Fruit fly (Drosophila melanogaster) whole organism, wandering third instar larva: ENCODE data around the gene CG34307.
A peak's percentile ranks its signal among the peaks of the same experiment; 100 is the strongest.

Experiments used
- Abd-B ChIP-seq: fragments of >200 bp; optimal IDR thresholded peaks from 2 replicates; lab custom pipeline; 2017; ENCODE audit warnings: missing biosample characterization, missing genetic modification characterization
- CG32264 ChIP-seq: fragments of 200-800 bp; sonication (Bioruptor generic); optimal IDR thresholded peaks from 2 replicates; lab custom pipeline; 2016; ENCODE audit warnings: missing biosample characterization, missing genetic modification characterization
- CrebA ChIP-seq: fragments of 200-800 bp; sonication (Bioruptor generic); optimal IDR thresholded peaks from 2 replicates; lab custom pipeline; 2016; ENCODE audit warnings: missing biosample characterization, mild to moderate bottlenecking, missing genetic modification characterization, borderline replicate concordance
- Dfd ChIP-seq: fragments of >200 bp; optimal IDR thresholded peaks from 2 replicates; lab custom pipeline; 2017; ENCODE audit warnings: missing biosample characterization, missing genetic modification characterization
- Dif ChIP-seq: fragments of 200-275, 200-300 bp; sonication (Bioruptor generic); optimal IDR thresholded peaks from 2 replicates; lab custom pipeline; 2018; ENCODE audit warnings: missing biosample characterization, missing genetic modification characterization; ENCODE audit not compliant: partially characterized antibody
- GATAd ChIP-seq: sonication (Bioruptor generic); optimal IDR thresholded peaks from 2 replicates; lab custom pipeline; 2016; ENCODE audit warnings: missing biosample characterization, missing genetic modification characterization
- HLH106 ChIP-seq: fragments of 200-800 bp; optimal IDR thresholded peaks from 3 replicates; lab custom pipeline; 2019; ENCODE audit warnings: missing biosample characterization, mild to moderate bottlenecking, missing genetic modification characterization, moderate library complexity
- Hnf4 ChIP-seq: fragments of 200-800 bp; sonication (Bioruptor generic); optimal IDR thresholded peaks from 2 replicates; lab custom pipeline; 2016; ENCODE audit warnings: missing biosample characterization, mild to moderate bottlenecking, missing genetic modification characterization
- Hr78 ChIP-seq: fragments of >200 bp; optimal IDR thresholded peaks from 2 replicates; lab custom pipeline; 2017; ENCODE audit warnings: missing biosample characterization, missing genetic modification characterization
- Hr83 ChIP-seq: fragments of 200-300 bp; sonication (Bioruptor generic); optimal IDR thresholded peaks from 2 replicates; lab custom pipeline; 2016; ENCODE audit warnings: missing biosample characterization, mild to moderate bottlenecking, missing genetic modification characterization, moderate library complexity; ENCODE audit not compliant: poor library complexity, severe bottlenecking
- Jra ChIP-seq: sonication (Bioruptor generic); optimal IDR thresholded peaks from 2 replicates; lab custom pipeline; 2016; ENCODE audit warnings: missing biosample characterization, missing genetic modification characterization
- Mio ChIP-seq: sonication (Bioruptor generic); optimal IDR thresholded peaks from 2 replicates; lab custom pipeline; 2016; ENCODE audit warnings: missing biosample characterization, missing genetic modification characterization
- Myc ChIP-seq: fragments of >200 bp; optimal IDR thresholded peaks from 2 replicates; lab custom pipeline; 2017
- N ChIP-seq: fragments of >200 bp; optimal IDR thresholded peaks from 2 replicates; lab custom pipeline; 2018; ENCODE audit warnings: missing biosample characterization, missing external identifiers, missing genetic modification characterization
- OdsH ChIP-seq: fragments of 200-800 bp; sonication (Bioruptor generic); optimal IDR thresholded peaks from 2 replicates; lab custom pipeline; 2016; ENCODE audit warnings: missing biosample characterization, mild to moderate bottlenecking, missing genetic modification characterization
- Rel ChIP-seq, 2 experiments: fragments of 200-800 bp; sonication (Bioruptor generic) in 1 of 2; optimal IDR thresholded peaks; 2 replicates in 1 of 2; 3 replicates in 1 of 2; lab custom pipeline; 2016 to 2019; ENCODE audit warnings: mild to moderate bottlenecking in 2 of 2, missing biosample characterization in 2 of 2, missing genetic modification characterization in 2 of 2, moderate library complexity in 1 of 2
- Sp1 ChIP-seq: fragments of 200-800 bp; sonication (Bioruptor generic); optimal IDR thresholded peaks from 3 replicates; lab custom pipeline; 2019; ENCODE audit warnings: missing biosample characterization, mild to moderate bottlenecking, missing genetic modification characterization, moderate library complexity
- Vsx2 ChIP-seq: fragments of 200-300, 225-300 bp; sonication (Bioruptor generic); optimal IDR thresholded peaks from 2 replicates; lab custom pipeline; 2018; ENCODE audit warnings: missing biosample characterization, missing genetic modification characterization; ENCODE audit not compliant: partially characterized antibody
- br ChIP-seq: fragments of 200-800 bp; sonication (Bioruptor generic); optimal IDR thresholded peaks from 2 replicates; lab custom pipeline; 2016; ENCODE audit warnings: missing biosample characterization, missing genetic modification characterization
- brk ChIP-seq: fragments of 200-800 bp; sonication (Bioruptor generic); optimal IDR thresholded peaks from 2 replicates; lab custom pipeline; 2016; ENCODE audit warnings: missing biosample characterization, mild to moderate bottlenecking, missing genetic modification characterization
- dl ChIP-seq, 2 experiments: fragments of 175-275, 200-275 bp in 1 of 2; fragments of 200-275 bp in 1 of 2; sonication (Bioruptor generic); optimal IDR thresholded peaks; lab custom pipeline; 2018; ENCODE audit warnings: mild to moderate bottlenecking in 2 of 2, missing biosample characterization in 2 of 2, missing genetic modification characterization in 2 of 2, moderate library complexity in 2 of 2; ENCODE audit not compliant: partially characterized antibody in 2 of 2, insufficient read depth in 1 of 2
- dmrt93B ChIP-seq: fragments of 200-800 bp; sonication (Bioruptor generic); optimal IDR thresholded peaks from 2 replicates; lab custom pipeline; 2018; ENCODE audit warnings: missing biosample characterization, mild to moderate bottlenecking, missing genetic modification characterization
- dsf ChIP-seq: sonication (Bioruptor generic); optimal IDR thresholded peaks from 2 replicates; lab custom pipeline; 2016; ENCODE audit warnings: missing biosample characterization, missing genetic modification characterization, borderline replicate concordance
- ey ChIP-seq: fragments of 200-800 bp; sonication (Bioruptor generic); optimal IDR thresholded peaks from 2 replicates; lab custom pipeline; 2016; ENCODE audit warnings: missing biosample characterization, missing genetic modification characterization
- foxo ChIP-seq, 2 experiments: fragments of 200-800 bp; sonication (Bioruptor generic); optimal IDR thresholded peaks; 2 replicates in 1 of 2; 3 replicates in 1 of 2; lab custom pipeline; 2016 to 2017; ENCODE audit warnings: missing biosample characterization in 2 of 2, missing genetic modification characterization in 2 of 2
- fru ChIP-seq: fragments of 200-800 bp; sonication (Bioruptor generic); optimal IDR thresholded peaks from 3 replicates; lab custom pipeline; 2016; ENCODE audit warnings: missing biosample characterization, mild to moderate bottlenecking, missing genetic modification characterization
- h ChIP-seq: fragments of 200-800 bp; sonication (Bioruptor generic); optimal IDR thresholded peaks from 3 replicates; lab custom pipeline; 2016; ENCODE audit warnings: missing biosample characterization, mild to moderate bottlenecking, missing genetic modification characterization
- jim ChIP-seq: fragments of 175-275, 200-325 bp; sonication (Bioruptor generic); optimal IDR thresholded peaks from 2 replicates; lab custom pipeline; 2016; ENCODE audit warnings: missing biosample characterization, mild to moderate bottlenecking, missing genetic modification characterization
- lola ChIP-seq: fragments of >200 bp; optimal IDR thresholded peaks from 2 replicates; lab custom pipeline; 2017; ENCODE audit warnings: missing biosample characterization, missing genetic modification characterization
- pan ChIP-seq: fragments of >200 bp; optimal IDR thresholded peaks from 2 replicates; lab custom pipeline; 2017
- psq ChIP-seq: fragments of 200-800 bp; sonication (Bioruptor generic); optimal IDR thresholded peaks from 3 replicates; lab custom pipeline; 2017; ENCODE audit warnings: missing biosample characterization, mild to moderate bottlenecking, missing genetic modification characterization, moderate library complexity
- rgr ChIP-seq: fragments of 200-800 bp; sonication (Bioruptor generic); optimal IDR thresholded peaks from 3 replicates; lab custom pipeline; 2016; ENCODE audit warnings: missing biosample characterization, mild to moderate bottlenecking, missing genetic modification characterization
- sage ChIP-seq: fragments of 200-800 bp; sonication (Bioruptor generic); optimal IDR thresholded peaks from 2 replicates; lab custom pipeline; 2016; ENCODE audit warnings: missing biosample characterization, mild to moderate bottlenecking, missing genetic modification characterization
- sv ChIP-seq: fragments of 200-800 bp; sonication (Bioruptor generic); optimal IDR thresholded peaks from 3 replicates; lab custom pipeline; 2016; ENCODE audit warnings: missing biosample characterization, missing genetic modification characterization
- tai ChIP-seq: sonication (Bioruptor generic); optimal IDR thresholded peaks from 2 replicates; lab custom pipeline; 2016; ENCODE audit warnings: missing biosample characterization, missing genetic modification characterization
- usp ChIP-seq: fragments of >200 bp; optimal IDR thresholded peaks from 2 replicates; lab custom pipeline; 2017; ENCODE audit warnings: missing biosample characterization, missing genetic modification characterization
- woc ChIP-seq: sonication (Bioruptor generic); optimal IDR thresholded peaks from 2 replicates; lab custom pipeline; 2016; ENCODE audit warnings: missing biosample characterization, mild to moderate bottlenecking, missing genetic modification characterization

CG34307 gene

DNA sequence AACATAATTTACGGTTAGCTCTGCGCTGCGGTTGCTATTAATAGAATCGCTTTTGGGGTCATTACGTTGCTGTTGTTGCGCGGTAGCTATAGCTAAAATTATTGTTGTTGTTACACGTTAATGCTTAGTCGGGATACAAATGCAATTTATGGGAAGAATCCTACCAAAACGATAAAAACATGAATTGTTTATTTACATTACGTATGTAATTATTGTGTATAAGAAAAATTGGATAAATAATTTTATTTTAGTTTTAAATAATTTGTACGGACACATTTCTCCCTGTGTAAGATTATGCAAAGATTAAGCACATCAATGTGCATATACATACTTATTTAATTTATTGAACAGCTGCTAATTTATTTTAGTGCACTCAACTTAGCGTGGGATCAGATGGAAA lies 45.4 kb upstream of the CG34307 start:
- TF ChIP-seq tai (no peak), Myc (lab: Kevin White, UChicago) (no peak), Dfd (GFP tag; lab: Kevin White, UChicago) (no peak), Abd-B (GFP tag; lab: Kevin White, UChicago) (no peak), brk (no peak), dmrt93B (no peak), OdsH (GFP tag; lab: Kevin White, UChicago) (no peak), jim (GFP tag; lab: Kevin White, UChicago) (no peak), dsf (no peak), Sp1 (GFP tag; lab: Kevin White, UChicago) (no peak), GATAd (GFP tag; lab: Kevin White, UChicago) (no peak), foxo (GFP tag; optimal IDR thresholded peaks at IDR 0.05; lab: Kevin White, UChicago) (no peak), Hr78 (GFP tag; lab: Kevin White, UChicago) (no peak), Dif (GFP tag; lab: Kevin White, UChicago) (no peak), Rel (GFP tag; optimal IDR thresholded peaks at IDR 0.05; lab: Kevin White, UChicago) (no peak), Rel (tag; optimal IDR thresholded peaks at IDR 0.05; lab: Kevin White, UChicago) (no peak), fru (GFP tag; lab: Kevin White, UChicago) (no peak)

DNA sequence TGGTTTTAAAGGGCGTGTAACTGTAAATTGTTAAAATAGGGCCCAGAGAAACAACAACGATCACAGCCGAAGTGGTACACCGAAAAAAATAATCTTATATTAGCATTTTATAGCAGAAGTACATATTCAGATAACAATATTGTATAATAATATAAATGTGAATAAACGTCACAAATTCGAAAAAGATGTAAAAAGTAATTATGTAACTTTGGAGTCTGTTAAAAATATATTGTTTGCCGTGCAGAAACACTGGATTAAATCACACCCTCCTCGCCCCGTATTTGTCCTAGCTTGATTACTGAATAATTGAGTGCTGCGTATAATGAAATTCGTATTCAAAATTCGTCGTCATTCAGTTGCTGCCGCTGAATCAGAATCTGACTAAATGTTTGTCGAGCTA lies 42.2 kb upstream of the CG34307 start:
- TF ChIP-seq rgr (GFP tag; lab: Kevin White, UChicago) (peak; percentile 1), Jra (GFP tag; lab: Kevin White, UChicago) (no peak)

DNA sequence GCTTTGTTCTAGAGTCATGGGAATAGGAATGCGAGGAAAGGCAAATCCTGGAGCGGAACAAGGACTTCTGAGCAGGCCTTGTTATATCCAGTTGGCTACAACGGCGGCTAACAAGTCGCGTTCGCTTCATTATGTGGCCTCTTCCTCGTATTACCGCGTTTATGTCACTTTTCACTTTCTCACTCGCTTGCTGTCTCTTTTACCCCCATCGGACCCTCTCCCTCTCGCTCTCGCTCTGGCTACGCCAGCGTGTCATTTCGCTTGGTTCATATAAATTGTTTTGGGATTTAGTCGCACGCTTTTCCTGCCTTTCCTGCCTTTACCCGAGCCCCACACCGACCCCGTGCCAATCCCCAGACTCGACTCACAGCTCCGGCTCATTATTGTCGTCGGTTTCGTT lies 41.1 kb upstream of the CG34307 start:
- TF ChIP-seq Hr78 (GFP tag; lab: Kevin White, UChicago) (no peak), foxo (GFP tag; optimal IDR thresholded peaks at IDR 0.05; lab: Kevin White, UChicago) (no peak), Mio (GFP tag; lab: Kevin White, UChicago) (no peak), Dif (GFP tag; lab: Kevin White, UChicago) (no peak), psq (GFP tag; lab: Kevin White, UChicago) (no peak)

DNA sequence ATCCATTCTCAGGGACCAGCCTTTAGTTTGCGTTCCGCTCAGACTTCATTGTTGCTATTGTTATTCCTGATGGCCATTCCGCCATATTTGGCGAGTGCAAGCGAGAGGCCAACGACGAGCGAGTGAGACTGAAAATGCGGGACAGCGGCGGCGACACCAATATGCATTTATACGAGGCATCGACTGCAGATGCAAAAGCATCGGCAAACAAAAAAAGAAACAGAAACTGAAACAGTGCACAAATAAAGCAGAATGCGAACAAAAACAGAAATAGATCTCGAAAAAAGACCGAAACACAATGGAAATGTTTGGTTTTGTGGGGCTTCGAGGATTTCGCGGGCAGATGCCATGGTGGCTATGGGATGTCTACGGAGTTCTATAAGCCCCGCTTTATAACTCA lies 38.3 kb upstream of the CG34307 start:
- TF ChIP-seq psq (GFP tag; lab: Kevin White, UChicago) (peak; percentile 77), sage (GFP tag; lab: Kevin White, UChicago) (no peak)

DNA sequence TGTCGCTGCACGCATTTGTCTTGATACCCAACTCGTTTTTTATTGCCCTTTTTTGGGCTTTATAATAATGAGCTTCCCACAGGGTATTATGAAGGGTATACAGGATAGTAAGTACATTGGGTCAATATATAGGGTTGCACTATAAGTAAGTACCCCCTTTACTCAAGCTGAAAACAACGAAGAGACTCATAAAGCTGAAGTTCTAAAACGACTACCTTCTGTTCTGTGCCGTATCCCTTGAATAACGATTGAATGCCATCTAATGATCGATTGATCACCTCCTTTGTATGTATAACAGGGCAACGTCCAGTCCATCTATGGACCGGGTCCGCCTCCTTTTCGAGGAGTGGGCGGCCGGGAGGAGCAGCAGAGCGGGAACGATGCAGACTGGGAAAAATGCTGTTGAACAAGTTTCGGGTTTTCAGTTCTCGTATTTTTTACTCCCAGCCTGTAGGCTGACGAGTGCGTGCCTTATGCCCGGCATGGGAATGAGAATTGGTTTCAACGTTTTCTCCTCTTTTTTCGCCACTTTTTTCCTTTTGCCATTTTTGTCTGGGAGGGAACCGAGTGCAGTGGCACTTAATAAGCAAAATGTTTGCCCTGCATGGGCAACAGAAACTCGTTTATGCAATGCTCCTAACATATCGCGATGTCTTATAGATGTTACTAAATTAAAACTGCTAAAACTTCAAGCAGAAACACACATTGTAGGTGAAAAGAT lies 37.7 kb upstream of the CG34307 start:
- peak in 1 of 2 experiments; percentile 61 for TF ChIP-seq foxo (GFP tag; optimal IDR thresholded peaks at IDR 0.05; lab: Kevin White, UChicago)
- peak; percentile 23 for TF ChIP-seq Sp1 (GFP tag; lab: Kevin White, UChicago)
- no peak for TF ChIP-seq Mio (GFP tag; lab: Kevin White, UChicago)
- TF ChIP-seq dsf: no peak
- TF ChIP-seq CG32264 (GFP tag; lab: Kevin White, UChicago): no peak
- TF ChIP-seq woc: peak; percentile 97
- TF ChIP-seq Hr83 (GFP tag; lab: Kevin White, UChicago): no peak
- TF ChIP-seq HLH106 (tag; lab: Kevin White, UChicago): peak; percentile 57
- TF ChIP-seq jim (GFP tag; lab: Kevin White, UChicago): no peak
- no peak for TF ChIP-seq Jra (GFP tag; lab: Kevin White, UChicago)
- TF ChIP-seq usp (GFP tag; lab: Kevin White, UChicago): no peak
- no peak for TF ChIP-seq Myc (lab: Kevin White, UChicago)
- peak; percentile 42 for TF ChIP-seq rgr (GFP tag; lab: Kevin White, UChicago)
- peak; percentile 69 for TF ChIP-seq psq (GFP tag; lab: Kevin White, UChicago)
- no peak for TF ChIP-seq Rel (GFP tag; optimal IDR thresholded peaks at IDR 0.05; lab: Kevin White, UChicago)
- TF ChIP-seq Rel (tag; optimal IDR thresholded peaks at IDR 0.05; lab: Kevin White, UChicago): no peak
- no peak for TF ChIP-seq CrebA (GFP tag; lab: Kevin White, UChicago)
- TF ChIP-seq br (GFP tag; lab: Kevin White, UChicago): peak; percentile 48
- no peak for TF ChIP-seq N
- TF ChIP-seq Hnf4 (GFP tag; lab: Kevin White, UChicago): peak; percentile 51
- no peak for TF ChIP-seq Abd-B (GFP tag; lab: Kevin White, UChicago)
- TF ChIP-seq sage (GFP tag; lab: Kevin White, UChicago): no peak
- TF ChIP-seq h (GFP tag; lab: Kevin White, UChicago): peak; percentile 60
- no peak for TF ChIP-seq sv (GFP tag; lab: Kevin White, UChicago)
- peak; percentile 67 for TF ChIP-seq ey (GFP tag; lab: Kevin White, UChicago)
- TF ChIP-seq dl (GFP tag; optimal IDR thresholded peaks at IDR 0.05; lab: Kevin White, UChicago; ENCODE audit: insufficient read depth in 1 of 2, partially characterized antibody in 2 of 2): no peak
- TF ChIP-seq Hr78 (GFP tag; lab: Kevin White, UChicago): no peak
- no peak for TF ChIP-seq GATAd (GFP tag; lab: Kevin White, UChicago)
- TF ChIP-seq tai: no peak
- peak; percentile 59 for TF ChIP-seq Dif (GFP tag; lab: Kevin White, UChicago)
- peak; percentile 24 for TF ChIP-seq Vsx2
- peak; percentile 34 for TF ChIP-seq dmrt93B
- TF ChIP-seq Dfd (GFP tag; lab: Kevin White, UChicago): no peak
- no peak for TF ChIP-seq lola (GFP tag; lab: Kevin White, UChicago)
- no peak for TF ChIP-seq brk
- peak; percentile 71 for TF ChIP-seq fru (GFP tag; lab: Kevin White, UChicago)
- TF ChIP-seq pan: peak; percentile 10
